Worm (Caenorhabditis elegans) whole organism, L4/young adult: ENCODE data around the gene scyl-1.

Source experiments
- dao-5 ChIP-seq: sonication (generic microtip); optimal IDR thresholded peaks from 2 replicates; lab custom pipeline; 2016; ENCODE audit warnings: missing genotype, missing genetic modification characterization, moderate library complexity, missing compliant biosample characterization
- him-1 ChIP-seq: sonication (generic microtip); optimal IDR thresholded peaks from 2 replicates; lab custom pipeline; 2016; ENCODE audit warnings: missing genotype, missing genetic modification reagents, missing genetic modification characterization, missing compliant biosample characterization

- TF ChIP-seq him-1 (tag; lab: Kevin White, UChicago) (no peak), dao-5 (tag; lab: Kevin White, UChicago) (no peak)
These were observed 6.1 kb upstream of the scyl-1 start, which contains the start of gene W07G4.5 for ce11 chrV:13047574-13048030.
